Worm (Caenorhabditis elegans) whole organism, L4/young adult: ENCODE data around the gene let-99.

Source experiments
- W03F9.2 ChIP-seq: fragments of 150-350 bp; optimal IDR thresholded peaks from 2 replicates; lab custom pipeline; 2014; ENCODE audit warnings: missing biosample characterization, missing genetic modification characterization
- dao-5 ChIP-seq: sonication (generic microtip); optimal IDR thresholded peaks from 2 replicates; lab custom pipeline; 2016; ENCODE audit warnings: missing genotype, missing genetic modification characterization, moderate library complexity, missing compliant biosample characterization
- him-1 ChIP-seq: sonication (generic microtip); optimal IDR thresholded peaks from 2 replicates; lab custom pipeline; 2016; ENCODE audit warnings: missing genotype, missing genetic modification reagents, missing genetic modification characterization, missing compliant biosample characterization

DNA sequence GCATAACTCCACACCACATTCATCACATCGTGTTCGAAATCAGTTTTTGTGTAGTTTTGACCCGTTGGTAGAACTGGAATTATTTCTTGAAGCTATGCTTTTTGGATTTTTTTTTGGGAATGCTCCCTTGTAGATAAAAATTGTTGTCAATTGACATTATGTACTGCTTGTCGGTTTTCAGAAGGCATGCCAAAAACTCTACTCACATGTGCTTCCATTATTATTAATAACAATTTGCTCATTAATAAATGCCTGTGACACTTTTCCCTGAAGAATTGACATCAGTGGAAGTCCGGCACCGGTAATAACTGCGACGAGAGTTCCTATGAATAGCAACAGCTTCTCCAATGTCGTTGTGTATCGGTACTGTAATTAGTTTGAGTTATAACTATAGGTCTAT is 29.3 kb downstream of the let-99 start:
- TF ChIP-seq him-1 (tag; lab: Kevin White, UChicago) (no peak), dao-5 (no peak), W03F9.2 (no peak)
